Fruit fly (Drosophila melanogaster): ENCODE data around the gene CG10184.

Gene CG10184

DNA sequence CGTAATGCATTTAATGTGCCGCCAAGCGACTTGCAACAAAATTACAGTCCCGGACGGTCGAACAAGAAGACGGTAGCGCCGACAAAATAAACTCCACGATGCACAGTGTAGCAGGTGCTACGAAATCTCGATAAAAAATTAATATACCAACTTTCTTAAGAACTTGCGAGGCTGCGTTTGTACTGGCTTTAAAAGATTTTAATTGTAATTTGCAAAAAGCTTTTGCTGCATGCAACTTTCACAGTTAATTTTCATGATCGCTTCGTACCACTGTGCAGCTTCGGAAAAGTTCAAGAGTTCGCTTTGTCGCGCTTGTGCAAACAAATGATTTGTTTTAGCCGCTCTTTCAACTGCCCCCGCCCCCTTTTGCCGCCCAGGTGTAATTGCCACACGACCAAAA is 40.9 kb upstream of the CG10184 start (continued):
- TF ChIP-seq zfh1 (GFP tag; IDR thresholded peaks at IDR 0.05) (peak; percentile 84; the same call in 2 of the 3 replicates), ATbp (GFP tag; optimal IDR thresholded peaks at IDR 0.05) (peak; percentile 77), bsh (GFP tag; optimal IDR thresholded peaks at IDR 0.05) (peak; percentile 25 to 84), sc (optimal IDR thresholded peaks at IDR 0.05) (no peak), sc (GFP tag; optimal IDR thresholded peaks at IDR 0.05) (peak; percentile 37), CG31441 (GFP tag; IDR thresholded peaks at IDR 0.05) (peak; percentile 70), ems (GFP tag; optimal IDR thresholded peaks at IDR 0.05) (peak; percentile 71), fru (optimal IDR thresholded peaks at IDR 0.05) (no peak), Stat92E (GFP tag; optimal IDR thresholded peaks at IDR 0.05) (no peak), Ssrp (tag; optimal IDR thresholded peaks at IDR 0.05) (peak; percentile 64), Scr (GFP tag; IDR thresholded peaks at IDR 0.05; ENCODE audit: partially characterized antibody) (no peak), Atf-2 (GFP tag; optimal IDR thresholded peaks at IDR 0.05) (peak; percentile 50), Gsc (GFP tag; IDR thresholded peaks at IDR 0.05) (peak; percentile 68; the same call in 1 of the 2 replicates), CG9932 (GFP tag; IDR thresholded peaks at IDR 0.05) (peak; percentile 49), CG3407 (GFP tag; optimal IDR thresholded peaks at IDR 0.05) (peak; percentile 53), CG30403 (GFP tag; optimal IDR thresholded peaks at IDR 0.05) (peak; percentile 72), D (optimal IDR thresholded peaks at IDR 0.05) (no peak), D (GFP tag; optimal IDR thresholded peaks at IDR 0.05) (peak; percentile 65), pum (GFP tag; optimal IDR thresholded peaks at IDR 0.05) (peak; percentile 63), CG13775 (GFP tag; optimal IDR thresholded peaks at IDR 0.05) (peak; percentile 44), dm (GFP tag; optimal IDR thresholded peaks at IDR 0.05) (peak; percentile 12), oc (tag; optimal IDR thresholded peaks at IDR 0.05) (peak; percentile 65), HmgD (GFP tag; optimal IDR thresholded peaks at IDR 0.05) (peak; percentile 5), HLH4C (GFP tag; IDR thresholded peaks at IDR 0.05; ENCODE audit: partially characterized antibody) (no peak), CG4360 (GFP tag; IDR thresholded peaks at IDR 0.05) (peak; percentile 36; the same call in 1 of the 2 replicates), pnt (GFP tag; optimal IDR thresholded peaks at IDR 0.05) (peak; percentile 56), salm (tag; optimal IDR thresholded peaks at IDR 0.05) (peak; percentile 16), Awh (GFP tag; IDR thresholded peaks at IDR 0.05) (peak; percentile 76), slp2 (GFP tag; optimal IDR thresholded peaks at IDR 0.05) (peak; percentile 57), NC2α (GFP tag; optimal IDR thresholded peaks at IDR 0.05) (peak; percentile 34), Ets65A (GFP tag) (peak; percentile 68), tap (tag; optimal IDR thresholded peaks at IDR 0.05) (peak; percentile 73), vvl (GFP tag; IDR thresholded peaks at IDR 0.05) (peak; percentile 89), Rfx (GFP tag; IDR thresholded peaks at IDR 0.05) (peak; percentile 73), CG9817 (tag; optimal IDR thresholded peaks at IDR 0.05) (peak; percentile 36), CG11398 (GFP tag; optimal IDR thresholded peaks at IDR 0.05) (peak; percentile 48), trem (tag; optimal IDR thresholded peaks at IDR 0.05) (peak; percentile 33), CG3847 (GFP tag; IDR thresholded peaks at IDR 0.05) (peak; percentile 42; the same call in 1 of the 2 replicates), tna (GFP tag; IDR thresholded peaks at IDR 0.05; ENCODE audit: partially characterized antibody) (no peak), zen (tag; optimal IDR thresholded peaks at IDR 0.05) (peak; percentile 19), mld (GFP tag; IDR thresholded peaks at IDR 0.05; ENCODE audit: partially characterized antibody) (no peak), CG12155 (GFP tag; optimal IDR thresholded peaks at IDR 0.05) (peak; percentile 32), CG1603 (tag; optimal IDR thresholded peaks at IDR 0.05) (peak; percentile 76), CoRest (tag; optimal IDR thresholded peaks at IDR 0.05) (peak; percentile 60), CG13296 (GFP tag; optimal IDR thresholded peaks at IDR 0.05) (peak; percentile 33), sim (GFP tag; IDR thresholded peaks at IDR 0.05) (0 out of 2 replicates have a peak, but pooled peaks have one; percentile 24), CG10321 (GFP tag; IDR thresholded peaks at IDR 0.05) (peak; percentile 50; the same call in 1 of the 2 replicates), CG12104 (GFP tag; optimal IDR thresholded peaks at IDR 0.05) (peak; percentile 41), trh (GFP tag; optimal IDR thresholded peaks at IDR 0.05) (no peak), sob (GFP tag; IDR thresholded peaks at IDR 0.05) (peak; percentile 67), sr (GFP tag; IDR thresholded peaks at IDR 0.05) (peak; percentile 68; the same call in 2 of the 3 replicates)
